Fruit fly (Drosophila melanogaster): ENCODE measurements around the gene CG42831.

Gene CG42831

DNA sequence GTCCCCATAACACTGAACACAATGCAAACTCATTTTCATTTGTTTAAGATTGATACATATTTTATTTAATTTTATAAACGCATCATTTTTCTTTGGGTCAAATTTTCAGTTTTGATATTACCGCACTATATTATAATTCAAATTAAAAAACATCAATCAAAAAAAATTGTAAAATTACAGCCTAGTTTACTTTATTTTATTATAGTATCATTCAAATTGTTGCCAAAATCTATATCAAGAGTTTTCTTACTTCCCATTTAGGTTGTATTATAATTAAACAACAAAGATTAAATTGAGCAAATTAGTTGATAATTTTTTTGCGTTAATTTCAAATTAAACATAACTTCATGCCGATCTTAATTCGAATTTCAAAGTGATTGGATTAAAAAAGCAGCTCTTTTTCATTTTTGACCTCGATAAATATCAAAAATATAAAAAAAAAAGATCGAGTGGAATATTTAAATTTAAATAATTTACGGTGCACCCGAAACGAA is 37.3 kb downstream of the CG42831 start (continued):
- TF ChIP-seq CG12219 (GFP tag; optimal IDR thresholded peaks at IDR 0.05): no peak
- no peak for TF ChIP-seq chif (GFP tag; optimal IDR thresholded peaks at IDR 0.05)
- TF ChIP-seq CG18476 (GFP tag; optimal IDR thresholded peaks at IDR 0.05): peak; percentile 34
- TF ChIP-seq bcd (GFP tag; optimal IDR thresholded peaks at IDR 0.05): peak; percentile 29
- no peak for TF ChIP-seq shn (GFP tag; optimal IDR thresholded peaks at IDR 0.05)
- TF ChIP-seq btn (GFP tag; optimal IDR thresholded peaks at IDR 0.05): no peak
- TF ChIP-seq CG17802 (tag; optimal IDR thresholded peaks at IDR 0.05): no peak
- no peak for TF ChIP-seq CG2202 (tag; optimal IDR thresholded peaks at IDR 0.05)
- peak; percentile 20 for TF ChIP-seq fd96Cb (tag; optimal IDR thresholded peaks at IDR 0.05)
- TF ChIP-seq MESR4 (GFP tag; optimal IDR thresholded peaks at IDR 0.05): no peak
- TF ChIP-seq Fer2 (tag; optimal IDR thresholded peaks at IDR 0.05): no peak
- TF ChIP-seq CG32532 (GFP tag; IDR thresholded peaks at IDR 0.05): no peak
- TF ChIP-seq CG13287 (GFP tag; IDR thresholded peaks at IDR 0.05; ENCODE audit: partially characterized antibody): no peak
- no peak for TF ChIP-seq chn (GFP tag; optimal IDR thresholded peaks at IDR 0.05)
- TF ChIP-seq scrt (GFP tag; optimal IDR thresholded peaks at IDR 0.05): no peak
- peak; percentile 52 for TF ChIP-seq CG12391 (tag; optimal IDR thresholded peaks at IDR 0.05)
- TF ChIP-seq Kr (GFP tag; optimal IDR thresholded peaks at IDR 0.05): no peak
- TF ChIP-seq zen (tag; optimal IDR thresholded peaks at IDR 0.05): no peak
- no peak for TF ChIP-seq cwo (GFP tag; optimal IDR thresholded peaks at IDR 0.05)
- peak; percentile 39 for TF ChIP-seq CG11504 (tag; optimal IDR thresholded peaks at IDR 0.05)
- TF ChIP-seq CG14667 (GFP tag; IDR thresholded peaks at IDR 0.05): no peak
- no peak for TF ChIP-seq emc (GFP tag; optimal IDR thresholded peaks at IDR 0.05)
- TF ChIP-seq CG5245 (GFP tag; optimal IDR thresholded peaks at IDR 0.05): no peak
- no peak for TF ChIP-seq CG18764 (GFP tag; optimal IDR thresholded peaks at IDR 0.05)
- peak; percentile 52 for TF ChIP-seq CG10979 (tag; optimal IDR thresholded peaks at IDR 0.05)
- peak; percentile 50 for TF ChIP-seq CoRest (tag; optimal IDR thresholded peaks at IDR 0.05)
- no peak for TF ChIP-seq trem (tag; optimal IDR thresholded peaks at IDR 0.05)
- peak; percentile 60 for TF ChIP-seq Ssrp (tag; optimal IDR thresholded peaks at IDR 0.05)
- TF ChIP-seq disco-r (GFP tag; optimal IDR thresholded peaks at IDR 0.05): no peak
- TF ChIP-seq repo (GFP tag; optimal IDR thresholded peaks at IDR 0.05): no peak
- no peak for TF ChIP-seq slbo (GFP tag; IDR thresholded peaks at IDR 0.05)
- TF ChIP-seq CG7839 (tag; optimal IDR thresholded peaks at IDR 0.05): peak; percentile 41
- TF ChIP-seq cato (GFP tag; optimal IDR thresholded peaks at IDR 0.05; ENCODE audit: borderline replicate concordance): peak; percentile 8
- no peak for TF ChIP-seq CG31224 (GFP tag; IDR thresholded peaks at IDR 0.05)
- no peak for TF ChIP-seq CG17359 (tag; optimal IDR thresholded peaks at IDR 0.05)
- TF ChIP-seq CG15696 (tag; optimal IDR thresholded peaks at IDR 0.05): peak; percentile 17
- no peak for TF ChIP-seq CG34224 (GFP tag; IDR thresholded peaks at IDR 0.05; ENCODE audit: partially characterized antibody)
- peak; percentile 10 for TF ChIP-seq CG17385 (GFP tag; optimal IDR thresholded peaks at IDR 0.05)
- no peak for TF ChIP-seq CG4707 (GFP tag; optimal IDR thresholded peaks at IDR 0.05)
- no peak for TF ChIP-seq Meics (GFP tag; optimal IDR thresholded peaks at IDR 0.05)
- peak; percentile 87 for TF ChIP-seq CG18262 (tag; optimal IDR thresholded peaks at IDR 0.05)
- TF ChIP-seq CG7372 (GFP tag; IDR thresholded peaks at IDR 0.05): no peak
- no peak for TF ChIP-seq Trl (optimal IDR thresholded peaks at IDR 0.05)
- no peak for TF ChIP-seq Trl (GFP tag; optimal IDR thresholded peaks at IDR 0.05)
- no peak for TF ChIP-seq CG5953 (GFP tag; IDR thresholded peaks at IDR 0.05)
- TF ChIP-seq al (GFP tag; IDR thresholded peaks at IDR 0.05): no peak
- TF ChIP-seq CG3065 (GFP tag; optimal IDR thresholded peaks at IDR 0.05): no peak
- no peak for TF ChIP-seq CrebB (tag; optimal IDR thresholded peaks at IDR 0.05)
- no peak for TF ChIP-seq CG4404 (GFP tag; IDR thresholded peaks at IDR 0.05)
- no peak for TF ChIP-seq NFAT (GFP tag; IDR thresholded peaks at IDR 0.05)
- no peak for TF ChIP-seq Mad (GFP tag; optimal IDR thresholded peaks at IDR 0.05)

Data from whole organism, embryonic.